Fruit fly (Drosophila melanogaster) whole organism, embryonic: ENCODE results near the gene CIA30.

Experiments
- Antp ChIP-seq: fragments of 200-800 bp; sonication (Bioruptor generic); optimal IDR thresholded peaks from 3 replicates; lab custom pipeline; 2016; ENCODE audit warnings: missing biosample characterization, missing genetic modification characterization
- Asciz ChIP-seq: fragments of 200-800 bp; sonication (Bioruptor generic); optimal IDR thresholded peaks from 2 replicates; lab custom pipeline; 2017; ENCODE audit warnings: missing biosample characterization, mild to moderate bottlenecking, missing genetic modification characterization, missing genetic modification reagents
- Blimp-1 ChIP-seq: fragments of 200-800 bp; sonication (Bioruptor generic); optimal IDR thresholded peaks from 3 replicates; lab custom pipeline; 2018; ENCODE audit warnings: missing biosample characterization, missing genetic modification characterization, mild to moderate bottlenecking, moderate library complexity, missing genetic modification reagents
- BtbVII ChIP-seq: fragments of 200-800 bp; sonication (Bioruptor generic); optimal IDR thresholded peaks from 3 replicates; lab custom pipeline; 2017; ENCODE audit warnings: missing biosample characterization, mild to moderate bottlenecking, missing genetic modification characterization
- CG10209 ChIP-seq: fragments of 200-800 bp; sonication (Bioruptor generic); optimal IDR thresholded peaks from 3 replicates; lab custom pipeline; 2017; ENCODE audit warnings: missing biosample characterization, mild to moderate bottlenecking, missing genetic modification characterization, missing genetic modification reagents
- CG10654 ChIP-seq: fragments of 200-800 bp; sonication (Bioruptor generic); optimal IDR thresholded peaks from 2 replicates; lab custom pipeline; 2016; ENCODE audit warnings: missing biosample characterization, missing genetic modification characterization
- CG11560 ChIP-seq: fragments of 200-800 bp; sonication (Bioruptor generic); IDR thresholded peaks from 3 replicates; pipeline ENCODE4 v1.3.6; 2022; ENCODE audit warnings: missing biosample characterization, missing genetic modification characterization
- CG13287 ChIP-seq: fragments of 200-800 bp; sonication (Bioruptor generic); IDR thresholded peaks from 2 replicates; pipeline ENCODE4 v1.3.6; 2022; ENCODE audit warnings: missing biosample characterization, missing genetic modification characterization; ENCODE audit not compliant: partially characterized antibody
- CG13624 ChIP-seq: fragments of 200-800 bp; sonication (Bioruptor generic); optimal IDR thresholded peaks from 2 replicates; lab custom pipeline; 2016; ENCODE audit warnings: missing biosample characterization, missing genetic modification characterization
- CG15514 ChIP-seq: fragments of 200-800 bp; sonication (Bioruptor generic); optimal IDR thresholded peaks from 3 replicates; lab custom pipeline; 2017; ENCODE audit warnings: missing biosample characterization, missing genetic modification characterization, mild to moderate bottlenecking, moderate library complexity, missing genetic modification reagents
- CG1603 ChIP-seq: fragments of 200-800 bp; sonication (Bioruptor generic); optimal IDR thresholded peaks from 2 replicates; lab custom pipeline; 2019; ENCODE audit warnings: missing biosample characterization, mild to moderate bottlenecking, missing genetic modification characterization, moderate library complexity
- CG18764 ChIP-seq: fragments of 200-800 bp; sonication (Bioruptor generic); optimal IDR thresholded peaks from 3 replicates; lab custom pipeline; 2016; ENCODE audit warnings: missing biosample characterization, missing genetic modification characterization
- CG2120 ChIP-seq: fragments of 200-800 bp; sonication (Bioruptor generic); optimal IDR thresholded peaks from 3 replicates; lab custom pipeline; 2016; ENCODE audit warnings: missing biosample characterization, missing genetic modification characterization
- CG30020 ChIP-seq: fragments of 200-800 bp; optimal IDR thresholded peaks from 2 replicates; lab custom pipeline; 2019; ENCODE audit warnings: missing biosample characterization, mild to moderate bottlenecking, missing genetic modification characterization, moderate library complexity
- CG31224 ChIP-seq: fragments of 200-800 bp; sonication (Bioruptor generic); IDR thresholded peaks from 2 replicates; pipeline ENCODE4 v1.3.6; 2022; ENCODE audit warnings: missing biosample characterization, missing genetic modification characterization
- CG6689 ChIP-seq: fragments of 200-800 bp; sonication (Bioruptor generic); IDR thresholded peaks from 2 replicates; pipeline ENCODE4 v1.3.6; 2022; ENCODE audit warnings: missing biosample characterization, missing genetic modification characterization
- CG7745 ChIP-seq: fragments of 200-800 bp; sonication (Bioruptor generic); optimal IDR thresholded peaks from 2 replicates; lab custom pipeline; 2018; ENCODE audit warnings: missing biosample characterization, mild to moderate bottlenecking, missing genetic modification characterization, moderate library complexity
- CHES-1-like ChIP-seq: fragments of 200-800 bp; sonication (Bioruptor generic); optimal IDR thresholded peaks from 2 replicates; lab custom pipeline; 2016; ENCODE audit warnings: missing biosample characterization, missing genetic modification characterization
- Camta ChIP-seq: fragments of 200-800 bp; sonication (Bioruptor generic); optimal IDR thresholded peaks from 2 replicates; lab custom pipeline; 2016; ENCODE audit warnings: missing biosample characterization, missing genetic modification characterization
- Fer3 ChIP-seq: fragments of 200-800 bp; sonication (Bioruptor generic); optimal IDR thresholded peaks from 2 replicates; lab custom pipeline; 2018; ENCODE audit warnings: missing biosample characterization, mild to moderate bottlenecking, missing genetic modification characterization, moderate library complexity
- Mad ChIP-seq: fragments of 200-800 bp; sonication (Bioruptor generic); optimal IDR thresholded peaks from 2 replicates; lab custom pipeline; 2016; ENCODE audit warnings: missing biosample characterization, missing genetic modification characterization
- NC2α ChIP-seq: fragments of 200-800 bp; sonication (Bioruptor generic); optimal IDR thresholded peaks from 2 replicates; lab custom pipeline; 2016; ENCODE audit warnings: missing biosample characterization, missing genetic modification characterization
- Nf-YA ChIP-seq: fragments of 200-800 bp; sonication (Bioruptor generic); IDR thresholded peaks from 2 replicates; pipeline ENCODE4 v1.3.6; 2022; ENCODE audit warnings: missing biosample characterization, missing genetic modification characterization
- Oaz ChIP-seq: fragments of 200-800 bp; sonication (Bioruptor generic); IDR thresholded peaks from 2 replicates; pipeline ENCODE4 v1.3.6; 2022; ENCODE audit warnings: missing biosample characterization, missing genetic modification characterization
- Oli ChIP-seq: fragments of 200-800 bp; sonication (Bioruptor generic); optimal IDR thresholded peaks from 2 replicates; lab custom pipeline; 2018; ENCODE audit warnings: missing biosample characterization, mild to moderate bottlenecking, missing genetic modification characterization, moderate library complexity
- Pdp1 ChIP-seq, 2 experiments: fragments of 200-800 bp; sonication (Bioruptor generic); optimal IDR thresholded peaks; 3 replicates each; lab custom pipeline; 2016; ENCODE audit warnings: missing biosample characterization in 2 of 2, missing genetic modification characterization in 2 of 2, mild to moderate bottlenecking in 1 of 2, moderate library complexity in 1 of 2
- Stat92E ChIP-seq, 3 experiments: fragments of >200 bp in 2 of 3; fragments of 200-800 bp in 1 of 3; sonication (Bioruptor generic) in 1 of 3; optimal IDR thresholded peaks; 2 replicates each; lab custom pipeline; 2017 to 2019; ENCODE audit warnings: missing biosample characterization in 3 of 3, missing genetic modification characterization in 3 of 3, mild to moderate bottlenecking in 1 of 3, moderate library complexity in 1 of 3
- Tbp ChIP-seq: fragments of >200 bp; optimal IDR thresholded peaks from 2 replicates; lab custom pipeline; 2018; ENCODE audit warnings: missing biosample characterization, missing genetic modification characterization
- bab2 ChIP-seq: fragments of 200-800 bp; sonication (Bioruptor generic); optimal IDR thresholded peaks from 2 replicates; lab custom pipeline; 2016; ENCODE audit warnings: missing biosample characterization, missing genetic modification characterization
- cad ChIP-seq: fragments of >200 bp; optimal IDR thresholded peaks from 2 replicates; lab custom pipeline; 2017; ENCODE audit warnings: missing biosample characterization, missing genetic modification characterization
- dati ChIP-seq: fragments of 200-800 bp; sonication (Bioruptor generic); IDR thresholded peaks from 2 replicates; pipeline ENCODE4 v1.3.6; 2022; ENCODE audit warnings: missing biosample characterization, missing genetic modification characterization
- exex ChIP-seq: fragments of 200-800 bp; sonication (Bioruptor generic); optimal IDR thresholded peaks from 4 replicates; lab custom pipeline; 2018; ENCODE audit warnings: missing biosample characterization, mild to moderate bottlenecking, missing genetic modification characterization, moderate library complexity
- grn ChIP-seq: fragments of 200-800 bp; sonication (Bioruptor generic); optimal IDR thresholded peaks from 3 replicates; lab custom pipeline; 2017; ENCODE audit warnings: missing biosample characterization, missing genetic modification characterization
- gro ChIP-seq: fragments of 200-800 bp; sonication (Bioruptor generic); optimal IDR thresholded peaks from 2 replicates; lab custom pipeline; 2016; ENCODE audit warnings: missing biosample characterization, missing genetic modification characterization
- gt ChIP-seq: fragments of 200-800 bp; sonication (Bioruptor generic); IDR thresholded peaks from 2 replicates; pipeline ENCODE4 v1.3.6; 2022; ENCODE audit warnings: missing biosample characterization, missing genetic modification characterization
- insv ChIP-seq, 2 experiments: fragments of 200-800 bp; sonication (Bioruptor generic); optimal IDR thresholded peaks; 3 replicates each; lab custom pipeline; 2016 to 2018; ENCODE audit warnings: missing biosample characterization in 2 of 2, missing genetic modification characterization in 2 of 2
- inv ChIP-seq: fragments of 200-800 bp; sonication (Bioruptor generic); IDR thresholded peaks from 2 replicates; pipeline ENCODE4 v1.3.6; 2022; ENCODE audit warnings: missing biosample characterization, missing genetic modification characterization; ENCODE audit not compliant: partially characterized antibody
- kah ChIP-seq: fragments of 200-800 bp; sonication (Bioruptor generic); optimal IDR thresholded peaks from 2 replicates; lab custom pipeline; 2018; ENCODE audit warnings: missing biosample characterization, mild to moderate bottlenecking, missing genetic modification characterization
- lilli ChIP-seq: fragments of 200-800 bp; sonication (Bioruptor generic); optimal IDR thresholded peaks from 3 replicates; lab custom pipeline; 2016; ENCODE audit warnings: missing biosample characterization, missing genetic modification characterization
- mirr ChIP-seq: fragments of 200-800 bp; sonication (Bioruptor generic); optimal IDR thresholded peaks from 3 replicates; lab custom pipeline; 2018; ENCODE audit warnings: missing biosample characterization, mild to moderate bottlenecking, missing genetic modification characterization
- peb ChIP-seq: fragments of 200-800 bp; sonication (Bioruptor generic); IDR thresholded peaks from 2 replicates; pipeline ENCODE4 v1.3.6; 2022; ENCODE audit warnings: missing biosample characterization, missing genetic modification characterization
- slou ChIP-seq: fragments of 200-800 bp; sonication (Bioruptor generic); optimal IDR thresholded peaks from 3 replicates; lab custom pipeline; 2016; ENCODE audit warnings: missing biosample characterization, missing genetic modification characterization
- sob ChIP-seq: fragments of 200-800 bp; sonication (Bioruptor generic); IDR thresholded peaks from 2 replicates; pipeline ENCODE4 v1.3.6; 2022; ENCODE audit warnings: missing biosample characterization, missing genetic modification characterization
- sug ChIP-seq: fragments of 200-800 bp; optimal IDR thresholded peaks from 2 replicates; lab custom pipeline; 2019; ENCODE audit warnings: missing biosample characterization, mild to moderate bottlenecking, missing genetic modification characterization, moderate library complexity
- trh ChIP-seq: fragments of 200-800 bp; sonication (Bioruptor generic); optimal IDR thresholded peaks from 2 replicates; lab custom pipeline; 2016; ENCODE audit warnings: missing biosample characterization, missing genetic modification characterization
- ttk ChIP-seq: fragments of 200-800 bp; sonication (Bioruptor generic); IDR thresholded peaks from 2 replicates; pipeline ENCODE4 v2.1.2; 2022; ENCODE audit warnings: missing biosample characterization, missing genetic modification characterization
- vnd ChIP-seq: fragments of 200-800 bp; sonication (Bioruptor generic); IDR thresholded peaks from 3 replicates; pipeline ENCODE4 v1.3.6; 2022; ENCODE audit warnings: missing biosample characterization, missing genetic modification characterization; ENCODE audit not compliant: partially characterized antibody
- wdn ChIP-seq: fragments of 200-800 bp; sonication (Bioruptor generic); IDR thresholded peaks from 2 replicates; pipeline ENCODE4 v1.3.6; 2022; ENCODE audit warnings: missing biosample characterization, missing genetic modification characterization
- zf30C ChIP-seq: fragments of 200-800 bp; sonication (Bioruptor generic); optimal IDR thresholded peaks from 3 replicates; lab custom pipeline; 2018; ENCODE audit warnings: missing biosample characterization, mild to moderate bottlenecking, missing genetic modification characterization
- zfh1 ChIP-seq: fragments of 200-800 bp; sonication (Bioruptor generic); IDR thresholded peaks from 3 replicates; pipeline ENCODE4 v1.3.6; 2022; ENCODE audit warnings: missing biosample characterization, missing genetic modification characterization

CIA30 gene

DNA sequence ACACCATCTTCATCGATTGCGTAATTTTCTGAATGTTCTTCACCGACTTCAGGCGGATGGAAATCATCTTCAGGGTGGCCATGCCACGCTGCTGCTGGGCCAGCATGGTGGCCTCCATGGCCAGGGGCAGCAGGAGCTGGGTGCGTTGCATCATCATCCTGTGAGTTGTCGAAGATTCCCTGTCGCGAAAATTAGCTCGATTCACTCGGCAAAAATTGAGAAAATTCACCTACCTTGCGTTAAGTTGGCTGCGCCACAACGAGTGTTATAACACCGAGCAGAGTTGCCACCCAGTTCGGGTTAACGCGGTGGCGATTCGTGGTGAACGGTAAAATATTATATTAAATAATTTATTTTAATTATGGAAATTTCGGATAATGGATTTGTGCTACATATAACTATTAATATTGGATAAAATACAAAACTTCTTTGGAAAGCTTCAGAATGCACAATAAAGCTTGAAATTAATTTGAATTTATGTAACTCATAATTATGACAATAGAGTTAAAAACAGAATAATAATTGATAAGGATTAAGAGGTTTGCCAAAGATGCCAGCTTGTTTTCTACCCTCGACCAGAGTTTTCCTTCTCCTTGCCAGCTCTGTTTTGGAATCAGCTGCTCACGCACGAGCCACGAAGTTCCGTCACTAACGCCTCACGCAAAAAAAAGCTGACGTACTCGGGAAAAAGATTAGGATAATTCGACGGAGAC is 12.0 kb downstream of the CIA30 start, which contains the start of the genes ATPsyngamma and yata (continued):
- TF ChIP-seq Fer3 (tag; lab: Kevin White, UChicago): peak; percentile 9
- no peak for TF ChIP-seq trh (GFP tag; lab: Kevin White, UChicago)
- TF ChIP-seq NC2α: no peak
- TF ChIP-seq CG11560 (tag; lab: Robert Waterston, UW): no peak
- TF ChIP-seq Camta: no peak
- TF ChIP-seq CG15514 (GFP tag; lab: Kevin White, UChicago): peak; percentile 58
- no peak for TF ChIP-seq kah (GFP tag; lab: Kevin White, UChicago)
- TF ChIP-seq BtbVII (GFP tag; lab: Kevin White, UChicago): no peak
- TF ChIP-seq CG30020: peak; percentile 42
- no peak for TF ChIP-seq bab2 (GFP tag; lab: Kevin White, UChicago)
- TF ChIP-seq Mad: no peak
- TF ChIP-seq exex (tag; lab: Kevin White, UChicago): peak; percentile 53
- no peak for TF ChIP-seq sob (GFP tag; lab: Robert Waterston, UW)
- TF ChIP-seq Nf-YA: no peak
- peak; percentile 21 for TF ChIP-seq CG2120 (GFP tag; lab: Kevin White, UChicago)
- peak; percentile 19 for TF ChIP-seq Oli (tag; lab: Kevin White, UChicago)
- TF ChIP-seq dati (GFP tag; lab: Robert Waterston, UW): no peak
- TF ChIP-seq CG10654 (GFP tag; lab: Kevin White, UChicago): no peak
- no peak for TF ChIP-seq gro (GFP tag; lab: Kevin White, UChicago)
- no peak for TF ChIP-seq slou (GFP tag; lab: Kevin White, UChicago)
- peak; percentile 54 for TF ChIP-seq sug (tag; lab: Kevin White, UChicago)
- TF ChIP-seq insv (GFP tag; optimal IDR thresholded peaks at IDR 0.05; lab: Kevin White, UChicago): peak in 1 of 2 experiments; percentile 30
- no peak for TF ChIP-seq Blimp-1 (GFP tag; lab: Kevin White, UChicago)
- TF ChIP-seq Oaz (GFP tag; lab: Robert Waterston, UW): no peak
- TF ChIP-seq Pdp1 (GFP tag; optimal IDR thresholded peaks at IDR 0.05; lab: Kevin White, UChicago): peak in 1 of 2 experiments; percentile 99
- TF ChIP-seq CHES-1-like: no peak
- no peak for TF ChIP-seq wdn
- TF ChIP-seq grn (GFP tag; lab: Kevin White, UChicago): no peak
- no peak for TF ChIP-seq Stat92E (GFP tag; optimal IDR thresholded peaks at IDR 0.05; lab: Kevin White, UChicago)
- peak; percentile 75 for TF ChIP-seq inv (GFP tag; lab: Robert Waterston, UW)
- TF ChIP-seq vnd (GFP tag; lab: Robert Waterston, UW): peak; percentile 62; the same call in 2 of the 3 replicates
- no peak for TF ChIP-seq Antp (GFP tag; lab: Kevin White, UChicago)
- peak; percentile 29 for TF ChIP-seq lilli
- TF ChIP-seq CG10209 (GFP tag; lab: Kevin White, UChicago): peak; percentile 37
- no peak for TF ChIP-seq mirr (GFP tag; lab: Kevin White, UChicago)
- TF ChIP-seq CG31224 (GFP tag; lab: Robert Waterston, UW): no peak
- TF ChIP-seq ttk: no peak
- TF ChIP-seq Tbp: no peak
- no peak for TF ChIP-seq CG7745 (tag; lab: Kevin White, UChicago)
- peak; percentile 68 for TF ChIP-seq CG13287 (GFP tag; lab: Robert Waterston, UW)
- TF ChIP-seq peb (GFP tag; lab: Robert Waterston, UW): no peak
- TF ChIP-seq zfh1 (GFP tag; lab: Robert Waterston, UW): no peak
- no peak for TF ChIP-seq CG1603 (tag; lab: Kevin White, UChicago)
- TF ChIP-seq CG13624 (GFP tag; lab: Kevin White, UChicago): peak; percentile 19
- TF ChIP-seq CG6689 (GFP tag; lab: Robert Waterston, UW): peak; percentile 27; the same call in 1 of the 2 replicates
- TF ChIP-seq gt (GFP tag; lab: Robert Waterston, UW): no peak
- peak; percentile 2 for TF ChIP-seq CG18764 (GFP tag; lab: Kevin White, UChicago)
- no peak for TF ChIP-seq zf30C (GFP tag; lab: Kevin White, UChicago)
- no peak for TF ChIP-seq cad
- no peak for TF ChIP-seq Asciz (GFP tag; lab: Kevin White, UChicago)
